Fruit fly (Drosophila melanogaster): Measurements from ENCODE around the gene ttm2.

The ttm2 gene

dm6 chr3L:264378-265151 is 10.4 kb upstream of the ttm2 start, which contains the start of the genes Tudor-SN and mRpL17 (continued):
- TF ChIP-seq CG34224 (GFP tag; IDR thresholded peaks at IDR 0.05; ENCODE audit: partially characterized antibody): peak; percentile 89
- no peak for TF ChIP-seq GATAe (GFP tag; conservative IDR thresholded peaks at IDR 0.05)
- TF ChIP-seq pros (GFP tag; optimal IDR thresholded peaks at IDR 0.05): no peak
- no peak for TF ChIP-seq fu2 (GFP tag; optimal IDR thresholded peaks at IDR 0.05)
- TF ChIP-seq CTCF (GFP tag; optimal IDR thresholded peaks at IDR 0.05): peak; percentile 6
- no peak for TF ChIP-seq CG4730 (GFP tag; IDR thresholded peaks at IDR 0.05)
- TF ChIP-seq mld (GFP tag; IDR thresholded peaks at IDR 0.05; ENCODE audit: partially characterized antibody): peak; percentile 95
- no peak for TF ChIP-seq CG30431 (GFP tag; optimal IDR thresholded peaks at IDR 0.05)
- TF ChIP-seq Mes4 (GFP tag; optimal IDR thresholded peaks at IDR 0.05): no peak
- TF ChIP-seq Doc3 (GFP tag; IDR thresholded peaks at IDR 0.05; ENCODE audit: partially characterized antibody): peak; percentile 84
- peak; percentile 12 for TF ChIP-seq CG4854 (GFP tag; optimal IDR thresholded peaks at IDR 0.05)
- TF ChIP-seq CG16779 (GFP tag; IDR thresholded peaks at IDR 0.05): 0 out of 2 replicates have a peak, but pooled peaks have one; percentile 33
- peak; percentile 39 for TF ChIP-seq CG17829 (tag; optimal IDR thresholded peaks at IDR 0.05)
- TF ChIP-seq CG10267 (tag; optimal IDR thresholded peaks at IDR 0.05): peak; percentile 74
- peak; percentile 68 for TF ChIP-seq Sin3A (optimal IDR thresholded peaks at IDR 0.05)
- TF ChIP-seq lbe (GFP tag; optimal IDR thresholded peaks at IDR 0.05): peak; percentile 66
- TF ChIP-seq CG30020 (tag; optimal IDR thresholded peaks at IDR 0.05): peak; percentile 81
- no peak for TF ChIP-seq Usf (GFP tag; optimal IDR thresholded peaks at IDR 0.05)
- TF ChIP-seq hkb (optimal IDR thresholded peaks at IDR 0.05): no peak
- no peak for TF ChIP-seq hkb (GFP tag; IDR thresholded peaks at IDR 0.05)
- no peak for TF ChIP-seq CG17912 (GFP tag; optimal IDR thresholded peaks at IDR 0.05)
- no peak for TF ChIP-seq usp (GFP tag; optimal IDR thresholded peaks at IDR 0.05)
- TF ChIP-seq BEAF-32 (GFP tag; optimal IDR thresholded peaks at IDR 0.05): peak; percentile 97
- TF ChIP-seq CG7839 (tag; optimal IDR thresholded peaks at IDR 0.05): peak; percentile 16
- TF ChIP-seq CG13424 (tag; optimal IDR thresholded peaks at IDR 0.05): peak; percentile 55
- TF ChIP-seq tna (GFP tag; IDR thresholded peaks at IDR 0.05; ENCODE audit: partially characterized antibody): peak; percentile 95
- no peak for TF ChIP-seq trh (GFP tag; optimal IDR thresholded peaks at IDR 0.05)
- no peak for TF ChIP-seq abd-A (tag; optimal IDR thresholded peaks at IDR 0.05)
- TF ChIP-seq CG4328 (GFP tag; optimal IDR thresholded peaks at IDR 0.05): no peak
- no peak for TF ChIP-seq twi (tag; optimal IDR thresholded peaks at IDR 0.05)
- no peak for TF ChIP-seq CG15011 (GFP tag; optimal IDR thresholded peaks at IDR 0.05)
- TF ChIP-seq Blimp-1 (GFP tag; optimal IDR thresholded peaks at IDR 0.05): no peak
- TF ChIP-seq CG14014 (GFP tag; IDR thresholded peaks at IDR 0.05): no peak
- TF ChIP-seq CG11085 (GFP tag; IDR thresholded peaks at IDR 0.05): peak; percentile 52; the same call in 1 of the 2 replicates
- TF ChIP-seq fd102C (GFP tag; optimal IDR thresholded peaks at IDR 0.05): no peak
- no peak for TF ChIP-seq CG14050 (GFP tag; IDR thresholded peaks at IDR 0.05)
- TF ChIP-seq Sox102F (GFP tag; optimal IDR thresholded peaks at IDR 0.05): no peak
- TF ChIP-seq pan (optimal IDR thresholded peaks at IDR 0.05): no peak
- TF ChIP-seq pan (GFP tag; optimal IDR thresholded peaks at IDR 0.05 in 1 of 2, IDR thresholded peaks at IDR 0.05 in 1 of 2): peak in 1 of 2 experiments; percentile 27
- TF ChIP-seq Jarid2 (GFP tag; optimal IDR thresholded peaks at IDR 0.05): no peak
- TF ChIP-seq az2 (GFP tag; optimal IDR thresholded peaks at IDR 0.05): peak; percentile 11
- TF ChIP-seq pb (GFP tag; optimal IDR thresholded peaks at IDR 0.05): no peak
- TF ChIP-seq Dp (GFP tag; optimal IDR thresholded peaks at IDR 0.05): peak; percentile 53
- no peak for TF ChIP-seq CG13894 (tag; optimal IDR thresholded peaks at IDR 0.05)
- TF ChIP-seq CG11560 (tag; IDR thresholded peaks at IDR 0.05): no peak
- TF ChIP-seq CG14965 (GFP tag; optimal IDR thresholded peaks at IDR 0.05; ENCODE audit: borderline replicate concordance): no peak
- TF ChIP-seq CG17568 (GFP tag; optimal IDR thresholded peaks at IDR 0.05): no peak
- no peak for TF ChIP-seq HmgD (GFP tag; optimal IDR thresholded peaks at IDR 0.05)
- TF ChIP-seq HLH4C (GFP tag; IDR thresholded peaks at IDR 0.05; ENCODE audit: partially characterized antibody): peak; percentile 98
- TF ChIP-seq wek (GFP tag; optimal IDR thresholded peaks at IDR 0.05): no peak
